Worm (Caenorhabditis elegans) whole organism, young adult: ENCODE results near the gene W02B12.1.

Experiments used
- F10E7.11 ChIP-seq: sonication (generic microtip); optimal IDR thresholded peaks from 2 replicates; lab custom pipeline; 2017; ENCODE audit warnings: mild to moderate bottlenecking, missing genetic modification characterization, moderate library complexity, missing compliant biosample characterization
- F23B12.7 ChIP-seq: sonication (generic microtip); optimal IDR thresholded peaks from 2 replicates; lab custom pipeline; 2017; ENCODE audit warnings: missing genetic modification characterization, mild to moderate bottlenecking, missing compliant biosample characterization, antibody characterized with exemption, moderate library complexity; ENCODE audit not compliant: insufficient read depth
- F33H1.4 ChIP-seq: fragments of 200-800 bp; sonication (Bioruptor generic); IDR thresholded peaks from 2 replicates; pipeline ENCODE4 v1.3.6; 2022; ENCODE audit warnings: missing genetic modification reagents, missing genetic modification characterization, missing compliant biosample characterization
- F49E8.2 ChIP-seq: sonication (generic microtip); optimal IDR thresholded peaks from 3 replicates; lab custom pipeline; 2017; ENCODE audit warnings: missing genetic modification characterization, mild to moderate bottlenecking, missing compliant biosample characterization, antibody characterized with exemption, moderate library complexity; ENCODE audit not compliant: insufficient read depth
- T26A5.8 ChIP-seq: sonication (generic microtip); optimal IDR thresholded peaks from 2 replicates; lab custom pipeline; 2016; ENCODE audit warnings: missing genetic modification characterization, missing compliant biosample characterization
- Y79H2A.3 ChIP-seq: fragments of 200-800 bp; sonication (Bioruptor generic); conservative IDR thresholded peaks from 2 replicates; pipeline ENCODE4 v1.3.6; 2022; ENCODE audit warnings: missing genetic modification reagents, missing genetic modification characterization, missing compliant biosample characterization
- ama-1 ChIP-seq, 3 experiments: fragments of 150-350 bp in 1 of 3; sonication (generic microtip) in 2 of 3; optimal IDR thresholded peaks; 2 replicates each; lab custom pipeline; 2014 to 2018; ENCODE audit warnings: missing biosample characterization in 2 of 3, missing genetic modification characterization in 2 of 3, missing genetic modification reagents in 2 of 3
- cebp-1 ChIP-seq, 2 experiments: fragments of 200-800 bp in 1 of 2; sonication (Bioruptor generic) in 1 of 2; sonication (generic microtip) in 1 of 2; IDR thresholded peaks in 1 of 2; optimal IDR thresholded peaks in 1 of 2; 2 replicates each; pipeline versions ENCODE4 v1.3.6 to Lab custom; 2017 to 2022; ENCODE audit warnings: missing compliant biosample characterization in 2 of 2, missing genetic modification characterization in 2 of 2, mild to moderate bottlenecking in 1 of 2, missing genetic modification reagents in 1 of 2, moderate library complexity in 1 of 2
- ceh-100 ChIP-seq: fragments of 200-800 bp; sonication (Bioruptor generic); IDR thresholded peaks from 2 replicates; pipeline ENCODE4 v1.3.6; 2022; ENCODE audit warnings: missing genetic modification reagents, missing genetic modification characterization, missing compliant biosample characterization
- ceh-58 ChIP-seq: fragments of 200-800 bp; sonication (Bioruptor generic); IDR thresholded peaks from 2 replicates; pipeline ENCODE4 v1.3.6; 2022; ENCODE audit warnings: missing genetic modification characterization, missing compliant biosample characterization
- ceh-91 ChIP-seq: fragments of 200-800 bp; sonication (Bioruptor generic); IDR thresholded peaks from 2 replicates; pipeline ENCODE4 v1.3.6; 2022; ENCODE audit warnings: missing genetic modification reagents, missing genetic modification characterization, missing compliant biosample characterization
- egl-44 ChIP-seq: fragments of 200-800 bp; sonication (Bioruptor generic); IDR thresholded peaks from 2 replicates; pipeline ENCODE4 v1.3.6; 2022; ENCODE audit warnings: missing genetic modification reagents, missing genetic modification characterization, missing compliant biosample characterization
- egrh-3 ChIP-seq: fragments of 200-800 bp; sonication (Bioruptor generic); IDR thresholded peaks from 2 replicates; pipeline ENCODE4 v1.3.6; 2022; ENCODE audit warnings: missing genetic modification reagents, missing genetic modification characterization, missing compliant biosample characterization
- ekl-4 ChIP-seq: fragments of 200-800 bp; sonication (Bioruptor generic); IDR thresholded peaks from 2 replicates; pipeline ENCODE4 v1.3.6; 2022; ENCODE audit warnings: missing genetic modification reagents, missing genetic modification characterization, missing compliant biosample characterization
- him-1 ChIP-seq: sonication (generic microtip); optimal IDR thresholded peaks from 2 replicates; lab custom pipeline; 2016; ENCODE audit warnings: missing genotype, missing genetic modification reagents, missing genetic modification characterization, missing compliant biosample characterization
- hlh-12 ChIP-seq: sonication (generic microtip); optimal IDR thresholded peaks from 2 replicates; lab custom pipeline; 2016; ENCODE audit warnings: missing genetic modification characterization, missing compliant biosample characterization
- hmg-1.2 ChIP-seq: fragments of 200-800 bp; sonication (Bioruptor generic); IDR thresholded peaks from 2 replicates; pipeline ENCODE4 v1.3.6; 2022; ENCODE audit warnings: missing genetic modification reagents, missing genetic modification characterization, missing compliant biosample characterization
- hrde-1 ChIP-seq: sonication (generic microtip); optimal IDR thresholded peaks from 2 replicates; lab custom pipeline; 2016; ENCODE audit warnings: missing genetic modification characterization, mild to moderate bottlenecking, missing compliant biosample characterization, moderate library complexity, missing genotype, missing genetic modification reagents, borderline replicate concordance
- hsf-1 ChIP-seq: fragments of 200-800 bp; sonication (Bioruptor generic); IDR thresholded peaks from 2 replicates; pipeline ENCODE4 v1.3.6; 2022; ENCODE audit warnings: missing genetic modification reagents, missing genetic modification characterization, missing compliant biosample characterization
- let-526 ChIP-seq: fragments of 200-800 bp; sonication (Bioruptor generic); IDR thresholded peaks from 2 replicates; pipeline ENCODE4 v1.3.6; 2022; ENCODE audit warnings: missing genetic modification reagents, missing genetic modification characterization, missing compliant biosample characterization
- lin-40 ChIP-seq: sonication (generic microtip); optimal IDR thresholded peaks from 2 replicates; lab custom pipeline; 2016; ENCODE audit warnings: missing genetic modification characterization, mild to moderate bottlenecking, missing compliant biosample characterization, missing genotype, missing genetic modification reagents
- lin-54 ChIP-seq: fragments of 200-800 bp; sonication (Bioruptor generic); optimal IDR thresholded peaks from 2 replicates; lab custom pipeline; 2018; ENCODE audit warnings: mild to moderate bottlenecking, missing genetic modification characterization, missing compliant biosample characterization
- madf-10 ChIP-seq: sonication (generic microtip); optimal IDR thresholded peaks from 2 replicates; lab custom pipeline; 2016; ENCODE audit warnings: mild to moderate bottlenecking, missing genetic modification characterization, missing compliant biosample characterization
- madf-3 ChIP-seq: fragments of 200-800 bp; sonication (Bioruptor generic); IDR thresholded peaks from 2 replicates; pipeline ENCODE4 v1.3.6; 2022; ENCODE audit warnings: missing genetic modification reagents, missing genetic modification characterization, missing compliant biosample characterization
- madf-6 ChIP-seq: fragments of 200-800 bp; sonication (Bioruptor generic); IDR thresholded peaks from 2 replicates; pipeline ENCODE4 v1.3.6; 2022; ENCODE audit warnings: missing genetic modification reagents, missing genetic modification characterization, missing compliant biosample characterization
- madf-8 ChIP-seq: fragments of 200-800 bp; sonication (Bioruptor generic); conservative IDR thresholded peaks from 2 replicates; pipeline ENCODE4 v1.3.6; 2022; ENCODE audit warnings: missing genetic modification reagents, missing genetic modification characterization, missing compliant biosample characterization
- mcd-1 ChIP-seq: fragments of 200-800 bp; sonication (Bioruptor generic); IDR thresholded peaks from 2 replicates; pipeline ENCODE4 v1.3.6; 2022; ENCODE audit warnings: missing genetic modification reagents, missing genetic modification characterization, missing compliant biosample characterization
- nfya-2 ChIP-seq: fragments of 200-800 bp; sonication (Bioruptor generic); IDR thresholded peaks from 2 replicates; pipeline ENCODE4 v1.3.6; 2022; ENCODE audit warnings: missing genetic modification reagents, missing genetic modification characterization, missing compliant biosample characterization
- nfyb-1 ChIP-seq: fragments of 200-800 bp; sonication (Bioruptor generic); IDR thresholded peaks from 2 replicates; pipeline ENCODE4 v1.3.6; 2022; ENCODE audit warnings: missing genetic modification reagents, missing genetic modification characterization, missing compliant biosample characterization
- pha-4 ChIP-seq: fragments of 150-350 bp; sonication (generic microtip); optimal IDR thresholded peaks from 2 replicates; lab custom pipeline; 2014; ENCODE audit warnings: missing biosample characterization, missing genetic modification reagents, missing genetic modification characterization
- repo-1 ChIP-seq: sonication (generic microtip); optimal IDR thresholded peaks from 2 replicates; lab custom pipeline; 2017; ENCODE audit warnings: mild to moderate bottlenecking, missing genetic modification characterization, missing compliant biosample characterization
- sea-2 ChIP-seq: fragments of 200-800 bp; sonication (Bioruptor generic); IDR thresholded peaks from 2 replicates; pipeline ENCODE4 v1.3.6; 2022; ENCODE audit warnings: missing genetic modification characterization, missing compliant biosample characterization
- tbp1 ChIP-seq: fragments of 200-800 bp; sonication (Bioruptor generic); optimal IDR thresholded peaks from 2 replicates; lab custom pipeline; 2018; ENCODE audit warnings: mild to moderate bottlenecking, missing genetic modification characterization, missing compliant biosample characterization
- tlf-1 ChIP-seq: fragments of 200-800 bp; sonication (Bioruptor generic); optimal IDR thresholded peaks from 2 replicates; lab custom pipeline; 2018; ENCODE audit warnings: mild to moderate bottlenecking, missing genetic modification characterization, missing compliant biosample characterization
- xnd-1 ChIP-seq: sonication (generic microtip); optimal IDR thresholded peaks from 2 replicates; lab custom pipeline; 2016; ENCODE audit warnings: missing genotype, missing genetic modification reagents, missing genetic modification characterization, missing compliant biosample characterization
- zfh-2 ChIP-seq: fragments of 200-800 bp; sonication (Bioruptor generic); conservative IDR thresholded peaks from 2 replicates; pipeline ENCODE4 v1.3.6; 2022; ENCODE audit warnings: missing genetic modification reagents, missing genetic modification characterization, missing compliant biosample characterization
- ztf-18 ChIP-seq: sonication (generic microtip); optimal IDR thresholded peaks from 2 replicates; lab custom pipeline; 2016; ENCODE audit warnings: missing genotype, mild to moderate bottlenecking, missing genetic modification characterization, missing compliant biosample characterization

Gene W02B12.1

DNA sequence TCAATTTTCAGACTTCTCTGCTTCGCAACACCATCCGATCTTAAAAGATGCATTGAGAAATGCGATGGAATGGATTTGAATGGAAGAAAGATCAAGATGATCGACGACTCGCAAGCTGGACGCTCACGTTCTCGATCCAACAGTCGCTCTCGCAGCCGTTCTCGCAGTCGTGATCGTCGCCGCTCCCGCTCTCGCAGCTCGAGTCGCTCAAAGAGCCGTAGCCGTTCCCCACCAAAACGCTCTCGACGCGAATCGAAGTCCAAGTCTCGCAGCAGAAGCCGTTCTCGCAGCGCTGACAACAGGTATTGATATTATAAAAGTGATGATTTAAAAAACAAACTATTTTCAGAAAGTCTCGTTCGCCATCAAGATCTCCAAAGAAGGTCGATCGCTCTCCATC, 6.3 kb downstream of the W02B12.1 start:
- TF ChIP-seq F23B12.7 (tag; lab: Kevin White, UChicago) (no peak), madf-10 (tag; lab: Kevin White, UChicago) (no peak), egrh-3 (GFP tag; lab: Robert Waterston, UW) (peak; percentile 75; the same call in 1 of the 2 replicates), nfya-2 (no peak), madf-3 (GFP tag; lab: Robert Waterston, UW) (0 out of 2 replicates have a peak, but pooled peaks have one; percentile 12), xnd-1 (tag; lab: Kevin White, UChicago) (no peak), zfh-2 (peak; percentile 89), ceh-58 (GFP tag; lab: Robert Waterston, UW) (0 out of 2 replicates have a peak, but pooled peaks have one; percentile 41), ceh-91 (GFP tag; lab: Robert Waterston, UW) (no peak), madf-8 (GFP tag; lab: Robert Waterston, UW) (no peak), him-1 (tag; lab: Kevin White, UChicago) (no peak), T26A5.8 (tag; lab: Kevin White, UChicago) (no peak), ztf-18 (tag; lab: Kevin White, UChicago) (no peak), hmg-1.2 (GFP tag; lab: Robert Waterston, UW) (no peak), nfyb-1 (GFP tag; lab: Robert Waterston, UW) (0 out of 2 replicates have a peak, but pooled peaks have one; percentile 12), ama-1 (optimal IDR thresholded peaks at IDR 0.05; lab: Kevin White, UChicago) (no peak), ama-1 (GFP tag; optimal IDR thresholded peaks at IDR 0.05; lab: Kevin White, UChicago) (no peak)
- TF ChIP-seq, all 124 proteins: peak for 5

DNA sequence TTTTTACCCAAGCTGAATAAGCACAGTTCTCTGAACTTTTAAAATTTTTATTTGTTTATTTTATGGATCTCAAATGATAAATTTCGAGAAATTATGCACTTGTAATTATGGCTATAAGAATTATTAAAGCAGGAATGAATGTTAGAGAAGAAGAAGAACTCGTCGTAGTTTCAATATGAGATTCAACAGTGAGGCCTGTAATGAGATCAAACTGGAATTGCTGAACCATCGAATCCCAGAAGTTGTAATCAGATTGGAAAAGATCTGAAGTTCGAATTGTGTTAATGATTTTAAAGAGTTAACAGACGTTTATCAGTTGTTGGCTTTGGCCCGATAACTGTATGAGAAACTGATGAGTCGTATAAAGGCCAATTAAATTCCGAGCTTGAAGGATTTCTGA, 6.9 kb downstream of the W02B12.1 start:
- TF ChIP-seq madf-3 (GFP tag; lab: Robert Waterston, UW) (peak; percentile 69; the same call in 1 of the 2 replicates), hlh-12 (tag; lab: Kevin White, UChicago) (no peak), lin-40 (tag; lab: Kevin White, UChicago) (no peak), him-1 (tag; lab: Kevin White, UChicago) (peak; percentile 31), repo-1 (tag; lab: Kevin White, UChicago) (peak; percentile 24), madf-6 (GFP tag; lab: Robert Waterston, UW) (peak; percentile 67), egl-44 (GFP tag; lab: Robert Waterston, UW) (peak; percentile 43; the same call in 1 of the 2 replicates), ekl-4 (peak; percentile 68; the same call in 1 of the 2 replicates), let-526 (GFP tag; lab: Robert Waterston, UW) (no peak), tlf-1 (GFP tag; lab: Kevin White, UChicago) (peak; percentile 2), tbp1 (peak; percentile 0), F49E8.2 (peak; percentile 42), cebp-1 (GFP tag; IDR thresholded peaks at IDR 0.05; lab: Robert Waterston, UW) (no peak), cebp-1 (tag; optimal IDR thresholded peaks at IDR 0.05; lab: Kevin White, UChicago) (peak; percentile 3), ceh-100 (no peak), F33H1.4 (GFP tag; lab: Robert Waterston, UW) (peak; percentile 26; the same call in 1 of the 2 replicates), hsf-1 (GFP tag; lab: Robert Waterston, UW) (peak; percentile 70; the same call in 1 of the 2 replicates), pha-4 (tag; lab: Kevin White, UChicago) (no peak), hrde-1 (tag; lab: Kevin White, UChicago) (peak; percentile 68), hmg-1.2 (GFP tag; lab: Robert Waterston, UW) (peak; percentile 18; the same call in 1 of the 2 replicates), F10E7.11 (no peak), sea-2 (GFP tag; lab: Robert Waterston, UW) (no peak), lin-54 (GFP tag; lab: Kevin White, UChicago) (peak; percentile 21), Y79H2A.3 (GFP tag; lab: Robert Waterston, UW) (peak; percentile 84; the same call in 1 of the 2 replicates), mcd-1 (GFP tag; lab: Robert Waterston, UW) (peak; percentile 24; the same call in 1 of the 2 replicates)
